Fruit fly (Drosophila melanogaster) whole organism, embryonic: ENCODE results near the gene CkIIbeta.
A peak's percentile ranks its signal among the peaks of the same experiment; 100 is the strongest.

ENCODE experiments used
- Ada2b ChIP-seq: fragments of 200-800 bp; sonication (Bioruptor generic); IDR thresholded peaks from 2 replicates; pipeline ENCODE4 v1.3.6; 2022; ENCODE audit warnings: missing biosample characterization, missing genetic modification characterization
- Blimp-1 ChIP-seq: fragments of 200-800 bp; sonication (Bioruptor generic); optimal IDR thresholded peaks from 3 replicates; lab custom pipeline; 2018; ENCODE audit warnings: missing biosample characterization, missing genetic modification characterization, mild to moderate bottlenecking, moderate library complexity, missing genetic modification reagents
- CG10959 ChIP-seq: fragments of 200-800 bp; sonication (Bioruptor generic); IDR thresholded peaks from 2 replicates; pipeline ENCODE4 v1.3.6; 2022; ENCODE audit warnings: missing biosample characterization, missing genetic modification characterization
- CG10979 ChIP-seq: fragments of 200-800 bp; sonication (Bioruptor generic); optimal IDR thresholded peaks from 2 replicates; lab custom pipeline; 2018; ENCODE audit warnings: missing biosample characterization, mild to moderate bottlenecking, missing genetic modification characterization, moderate library complexity
- CG15601 ChIP-seq: fragments of 200-800 bp; sonication (Bioruptor generic); optimal IDR thresholded peaks from 3 replicates; lab custom pipeline; 2019; ENCODE audit warnings: missing biosample characterization, mild to moderate bottlenecking, missing genetic modification characterization, moderate library complexity
- CG17359 ChIP-seq: fragments of 200-800 bp; sonication (Bioruptor generic); optimal IDR thresholded peaks from 3 replicates; lab custom pipeline; 2018; ENCODE audit warnings: missing biosample characterization, mild to moderate bottlenecking, missing genetic modification characterization, moderate library complexity
- CG17802 ChIP-seq: fragments of 200-800 bp; sonication (Bioruptor generic); optimal IDR thresholded peaks from 2 replicates; lab custom pipeline; 2018; ENCODE audit warnings: missing biosample characterization, mild to moderate bottlenecking, missing genetic modification characterization, moderate library complexity
- CG2116 ChIP-seq: fragments of 200-800 bp; sonication (Bioruptor generic); optimal IDR thresholded peaks from 3 replicates; lab custom pipeline; 2018; ENCODE audit warnings: missing biosample characterization, mild to moderate bottlenecking, missing genetic modification characterization
- CG2678 ChIP-seq: fragments of 200-800 bp; sonication (Bioruptor generic); optimal IDR thresholded peaks from 3 replicates; lab custom pipeline; 2019; ENCODE audit warnings: missing biosample characterization, mild to moderate bottlenecking, missing genetic modification characterization, moderate library complexity
- CG31388 ChIP-seq: fragments of 200-800 bp; sonication (Bioruptor generic); optimal IDR thresholded peaks from 2 replicates; lab custom pipeline; 2016; ENCODE audit warnings: missing biosample characterization, missing genetic modification characterization
- CG43689 ChIP-seq: fragments of 200-800 bp; sonication (Bioruptor generic); IDR thresholded peaks from 2 replicates; pipeline ENCODE4 v1.3.6; 2022; ENCODE audit warnings: missing biosample characterization, missing genetic modification characterization
- CG4707 ChIP-seq: fragments of 200-800 bp; sonication (Bioruptor generic); optimal IDR thresholded peaks from 2 replicates; lab custom pipeline; 2018; ENCODE audit warnings: missing biosample characterization, mild to moderate bottlenecking, missing genetic modification characterization, moderate library complexity
- CG5953 ChIP-seq: fragments of 200-800 bp; sonication (Bioruptor generic); IDR thresholded peaks from 2 replicates; pipeline ENCODE4 v1.3.6; 2022; ENCODE audit warnings: missing biosample characterization, missing genetic modification characterization
- CG6854 ChIP-seq: fragments of 200-800 bp; sonication (Bioruptor generic); optimal IDR thresholded peaks from 3 replicates; lab custom pipeline; 2017; ENCODE audit warnings: missing biosample characterization, mild to moderate bottlenecking, missing genetic modification characterization
- CG7556 ChIP-seq: fragments of 200-800 bp; sonication (Bioruptor generic); optimal IDR thresholded peaks from 2 replicates; lab custom pipeline; 2017; ENCODE audit warnings: missing biosample characterization, mild to moderate bottlenecking, missing genetic modification characterization
- CG8924 ChIP-seq: fragments of 200-800 bp; optimal IDR thresholded peaks from 3 replicates; lab custom pipeline; 2019; ENCODE audit warnings: missing biosample characterization, mild to moderate bottlenecking, missing genetic modification characterization, moderate library complexity
- CG9437 ChIP-seq: fragments of 200-800 bp; sonication (Bioruptor generic); optimal IDR thresholded peaks from 2 replicates; lab custom pipeline; 2018; ENCODE audit warnings: missing biosample characterization, mild to moderate bottlenecking, missing genetic modification characterization
- D19A ChIP-seq: fragments of 200-800 bp; optimal IDR thresholded peaks from 3 replicates; lab custom pipeline; 2019; ENCODE audit warnings: missing biosample characterization, mild to moderate bottlenecking, missing genetic modification characterization, moderate library complexity
- Dfd ChIP-seq, 2 experiments: fragments of >200 bp; optimal IDR thresholded peaks; 2 replicates each; lab custom pipeline; 2017; ENCODE audit warnings: missing biosample characterization in 2 of 2, missing genetic modification characterization in 2 of 2
- ERR ChIP-seq: fragments of 200-800 bp; sonication (Bioruptor generic); optimal IDR thresholded peaks from 2 replicates; lab custom pipeline; 2016; ENCODE audit warnings: missing biosample characterization, missing genetic modification characterization
- Hr78 ChIP-seq, 2 experiments: fragments of 200-800 bp in 1 of 2; fragments of >200 bp in 1 of 2; sonication (Bioruptor generic) in 1 of 2; optimal IDR thresholded peaks; 2 replicates each; lab custom pipeline; 2017 to 2019; ENCODE audit warnings: missing biosample characterization in 2 of 2, missing genetic modification characterization in 2 of 2, mild to moderate bottlenecking in 1 of 2, moderate library complexity in 1 of 2
- Nf-YB ChIP-seq: fragments of 200-800 bp; sonication (Bioruptor generic); optimal IDR thresholded peaks from 3 replicates; lab custom pipeline; 2019; ENCODE audit warnings: missing biosample characterization, mild to moderate bottlenecking, missing genetic modification characterization, moderate library complexity
- Sox100B ChIP-seq: fragments of 200-800 bp; sonication (Bioruptor generic); optimal IDR thresholded peaks from 3 replicates; lab custom pipeline; 2018; ENCODE audit warnings: missing biosample characterization, mild to moderate bottlenecking, missing genetic modification characterization
- Ssrp ChIP-seq: fragments of 200-800 bp; sonication (Bioruptor generic); optimal IDR thresholded peaks from 2 replicates; lab custom pipeline; 2018; ENCODE audit warnings: missing biosample characterization, mild to moderate bottlenecking, missing genetic modification characterization, moderate library complexity
- Taf1 ChIP-seq: fragments of 200-800 bp; sonication (Bioruptor generic); IDR thresholded peaks from 2 replicates; pipeline ENCODE4 v1.3.6; 2022; ENCODE audit warnings: missing biosample characterization, missing genetic modification characterization
- Xbp1 ChIP-seq: fragments of 200-800 bp; sonication (Bioruptor generic); optimal IDR thresholded peaks from 3 replicates; lab custom pipeline; 2016; ENCODE audit warnings: missing biosample characterization, mild to moderate bottlenecking, missing genetic modification characterization
- ato ChIP-seq: fragments of 200-800 bp; sonication (Bioruptor generic); IDR thresholded peaks from 2 replicates; pipeline ENCODE4 v1.3.6; 2022; ENCODE audit warnings: missing biosample characterization, missing genetic modification characterization; ENCODE audit not compliant: partially characterized antibody
- ci ChIP-seq: fragments of 200-800 bp; sonication (Bioruptor generic); IDR thresholded peaks from 3 replicates; pipeline ENCODE4 v1.3.6; 2022; ENCODE audit warnings: missing biosample characterization, missing genetic modification characterization
- en ChIP-seq: fragments of 200-800 bp; sonication (Bioruptor generic); optimal IDR thresholded peaks from 2 replicates; lab custom pipeline; 2016; ENCODE audit warnings: missing biosample characterization, missing genetic modification characterization
- gro ChIP-seq: fragments of 200-800 bp; sonication (Bioruptor generic); optimal IDR thresholded peaks from 2 replicates; lab custom pipeline; 2016; ENCODE audit warnings: missing biosample characterization, missing genetic modification characterization
- hbn ChIP-seq: fragments of 200-800 bp; sonication (Bioruptor generic); IDR thresholded peaks from 2 replicates; pipeline ENCODE4 v1.3.6; 2022; ENCODE audit warnings: missing biosample characterization, missing genetic modification characterization; ENCODE audit not compliant: partially characterized antibody
- lab ChIP-seq: fragments of 200-800 bp; sonication (Bioruptor generic); optimal IDR thresholded peaks from 3 replicates; lab custom pipeline; 2017; ENCODE audit warnings: missing biosample characterization, missing genetic modification characterization, mild to moderate bottlenecking, moderate library complexity, missing genetic modification reagents
- mld ChIP-seq: fragments of 200-800 bp; sonication (Bioruptor generic); IDR thresholded peaks from 3 replicates; pipeline ENCODE4 v1.3.6; 2022; ENCODE audit warnings: missing biosample characterization, missing genetic modification characterization; ENCODE audit not compliant: partially characterized antibody
- org-1 ChIP-seq: fragments of 200-800 bp; sonication (Bioruptor generic); optimal IDR thresholded peaks from 2 replicates; lab custom pipeline; 2017; ENCODE audit warnings: missing biosample characterization, missing genetic modification characterization
- phol ChIP-seq: fragments of 200-800 bp; sonication (Bioruptor generic); optimal IDR thresholded peaks from 3 replicates; lab custom pipeline; 2018; ENCODE audit warnings: missing biosample characterization, mild to moderate bottlenecking, missing genetic modification characterization, moderate library complexity
- sens ChIP-seq: fragments of 200-800 bp; sonication (Bioruptor generic); peaks from one replicate; lab custom pipeline; 2016; ENCODE audit warnings: missing biosample characterization, missing genetic modification characterization
- slou ChIP-seq: fragments of 200-800 bp; sonication (Bioruptor generic); optimal IDR thresholded peaks from 3 replicates; lab custom pipeline; 2016; ENCODE audit warnings: missing biosample characterization, missing genetic modification characterization
- sna ChIP-seq: fragments of 200-800 bp; sonication (Bioruptor generic); IDR thresholded peaks from 2 replicates; pipeline ENCODE4 v1.3.6; 2022; ENCODE audit warnings: missing biosample characterization, missing genetic modification characterization; ENCODE audit not compliant: partially characterized antibody
- ssp ChIP-seq: fragments of 200-800 bp; sonication (Bioruptor generic); IDR thresholded peaks from 2 replicates; pipeline ENCODE4 v1.3.6; 2022; ENCODE audit warnings: missing biosample characterization, missing genetic modification characterization
- stwl ChIP-seq: fragments of 200-800 bp; sonication (Bioruptor generic); optimal IDR thresholded peaks from 3 replicates; lab custom pipeline; 2018; ENCODE audit warnings: missing biosample characterization, mild to moderate bottlenecking, missing genetic modification characterization, moderate library complexity
- tll ChIP-seq, 2 experiments: fragments of 200-800 bp in 1 of 2; fragments of >200 bp in 1 of 2; sonication (Bioruptor generic) in 1 of 2; optimal IDR thresholded peaks; 2 replicates each; lab custom pipeline; 2017 to 2019; ENCODE audit warnings: missing biosample characterization in 2 of 2, missing genetic modification characterization in 2 of 2, mild to moderate bottlenecking in 1 of 2, moderate library complexity in 1 of 2
- twi ChIP-seq: fragments of 200-800 bp; optimal IDR thresholded peaks from 2 replicates; lab custom pipeline; 2019; ENCODE audit warnings: missing biosample characterization, mild to moderate bottlenecking, missing genetic modification characterization, moderate library complexity
- unpg ChIP-seq: fragments of 200-800 bp; sonication (Bioruptor generic); optimal IDR thresholded peaks from 3 replicates; lab custom pipeline; 2018; ENCODE audit warnings: missing biosample characterization, mild to moderate bottlenecking, missing genetic modification characterization, moderate library complexity
- vvl ChIP-seq: fragments of 200-800 bp; sonication (Bioruptor generic); IDR thresholded peaks from 2 replicates; pipeline ENCODE4 v1.3.6; 2022; ENCODE audit warnings: missing biosample characterization, missing genetic modification characterization
- wor ChIP-seq: fragments of 200-800 bp; sonication (Bioruptor generic); IDR thresholded peaks from 2 replicates; pipeline ENCODE4 v1.3.6; 2022; ENCODE audit warnings: missing biosample characterization, missing genetic modification characterization
- zen ChIP-seq: fragments of 200-800 bp; sonication (Bioruptor generic); optimal IDR thresholded peaks from 3 replicates; lab custom pipeline; 2018; ENCODE audit warnings: missing biosample characterization, mild to moderate bottlenecking, missing genetic modification characterization, moderate library complexity
- zen2 ChIP-seq: fragments of 200-800 bp; sonication (Bioruptor generic); IDR thresholded peaks from 3 replicates; pipeline ENCODE4 v1.3.6; 2022; ENCODE audit warnings: missing biosample characterization, missing genetic modification characterization; ENCODE audit not compliant: partially characterized antibody
- zfh1 ChIP-seq: fragments of 200-800 bp; sonication (Bioruptor generic); IDR thresholded peaks from 3 replicates; pipeline ENCODE4 v1.3.6; 2022; ENCODE audit warnings: missing biosample characterization, missing genetic modification characterization

The CkIIbeta gene

DNA sequence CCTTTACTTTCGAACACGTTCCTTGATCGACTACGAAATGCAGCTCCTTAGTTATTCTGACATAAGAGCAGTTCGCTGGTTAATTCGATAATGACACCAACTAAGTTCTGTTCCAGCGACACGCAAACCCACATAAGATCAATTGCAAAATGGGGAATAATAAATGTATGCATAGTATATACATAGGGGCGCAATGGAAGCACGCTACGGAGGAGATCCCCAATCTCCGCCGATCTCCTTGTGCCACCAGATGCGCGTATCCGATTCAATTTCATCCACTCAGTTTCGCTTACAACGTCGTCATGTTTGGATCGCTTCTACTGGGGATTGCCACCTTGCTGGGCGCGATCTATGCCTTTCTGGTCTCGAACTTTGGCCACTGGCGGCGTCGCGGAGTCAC lies 47.0 kb downstream of the CkIIbeta start, which contains the start of gene Cyp28c1:
TSS of gene Cyp28c1 (plus strand) at position 301 of the 400 bp plus-strand sequence.
- TF ChIP-seq zen (tag; lab: Kevin White, UChicago) (no peak), wor (GFP tag; lab: Robert Waterston, UW) (no peak), Taf1 (GFP tag; lab: Robert Waterston, UW) (no peak), CG6854 (no peak), slou (GFP tag; lab: Kevin White, UChicago) (no peak), CG7556 (GFP tag; lab: Kevin White, UChicago) (no peak), CG15601 (tag; lab: Kevin White, UChicago) (no peak), CG31388 (no peak), en (GFP tag; lab: Kevin White, UChicago) (no peak), zen2 (no peak), sna (no peak), CG17802 (tag; lab: Kevin White, UChicago) (no peak), CG10959 (GFP tag; lab: Robert Waterston, UW) (no peak), twi (tag; lab: Kevin White, UChicago) (no peak), Nf-YB (no peak), CG2116 (GFP tag; lab: Kevin White, UChicago) (no peak), CG43689 (GFP tag; lab: Robert Waterston, UW) (no peak)

DNA sequence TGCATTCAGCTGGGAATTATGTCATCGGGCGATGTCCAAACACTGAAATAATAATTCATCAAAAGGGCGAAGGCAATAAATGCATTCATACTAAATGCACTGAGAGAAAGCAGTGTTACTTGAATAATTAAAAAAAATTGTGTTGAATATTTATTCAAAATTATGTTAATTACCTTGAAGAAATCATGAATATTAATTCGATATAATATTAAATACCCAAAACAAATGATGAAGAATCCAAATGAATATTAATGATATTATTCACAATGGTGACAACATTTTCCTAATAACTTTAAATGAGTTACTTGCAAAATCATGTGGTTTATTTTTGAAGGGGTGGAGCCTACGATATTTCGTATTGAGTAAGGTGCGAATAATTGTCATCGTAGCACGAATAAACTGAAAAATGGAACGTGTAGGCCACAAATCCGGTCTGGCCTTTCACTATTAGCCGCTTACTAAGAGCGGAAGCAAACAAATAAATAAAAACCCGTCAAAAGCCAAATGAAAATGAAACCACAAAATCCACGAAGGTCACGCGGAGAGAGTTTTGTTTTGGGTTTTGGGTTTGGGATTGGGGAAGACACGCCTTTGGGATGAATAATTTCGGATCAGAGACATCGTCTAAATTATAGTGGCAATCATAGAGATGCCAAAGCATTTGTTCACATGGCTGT lies 49.5 kb downstream of the CkIIbeta start:
- TF ChIP-seq D19A (peak; percentile 37), Xbp1 (GFP tag; lab: Kevin White, UChicago) (no peak), CG8924 (tag; lab: Kevin White, UChicago) (peak; percentile 33), CG9437 (no peak), lab (GFP tag; lab: Kevin White, UChicago) (no peak), ci (GFP tag; lab: Robert Waterston, UW) (0 out of 3 replicates have a peak, but pooled peaks have one; percentile 7), ato (GFP tag; lab: Robert Waterston, UW) (no peak), tll (GFP tag; optimal IDR thresholded peaks at IDR 0.05; lab: Kevin White, UChicago) (no peak), hbn (no peak), org-1 (GFP tag; lab: Kevin White, UChicago) (no peak), Hr78 (GFP tag; optimal IDR thresholded peaks at IDR 0.05; lab: Kevin White, UChicago) (peak in 1 of 2 experiments; percentile 37), CG2678 (tag; lab: Kevin White, UChicago) (peak; percentile 51), CG5953 (no peak), mld (no peak), ERR (GFP tag; lab: Kevin White, UChicago) (no peak), CG7556 (GFP tag; lab: Kevin White, UChicago) (peak; percentile 15), stwl (tag; lab: Kevin White, UChicago) (no peak), unpg (peak; percentile 22), Sox100B (GFP tag; lab: Kevin White, UChicago) (peak; percentile 62), zfh1 (GFP tag; lab: Robert Waterston, UW) (no peak), Ada2b (GFP tag; lab: Robert Waterston, UW) (no peak), phol (tag; lab: Kevin White, UChicago) (peak; percentile 59), ssp (GFP tag; lab: Robert Waterston, UW) (no peak), Blimp-1 (GFP tag; lab: Kevin White, UChicago) (peak; percentile 92), Dfd (GFP tag; optimal IDR thresholded peaks at IDR 0.05; lab: Kevin White, UChicago) (no peak), gro (GFP tag; lab: Kevin White, UChicago) (no peak), CG4707 (GFP tag; lab: Kevin White, UChicago) (no peak), sens (GFP tag; lab: Kevin White, UChicago) (peak; percentile 73), Ssrp (peak; percentile 18), CG10979 (tag; lab: Kevin White, UChicago) (peak; percentile 13), CG17359 (tag; lab: Kevin White, UChicago) (peak; percentile 53), vvl (GFP tag; lab: Robert Waterston, UW) (peak; percentile 36; the same call in 1 of the 2 replicates)
